Worm (Caenorhabditis elegans) whole organism, late embryonic: Measurements from ENCODE around the gene F25E5.8.

Experiments
- C08G9.2 ChIP-seq: sonication (generic microtip); optimal IDR thresholded peaks from 2 replicates; lab custom pipeline; 2016; ENCODE audit warnings: mild to moderate bottlenecking, missing genetic modification characterization, moderate library complexity, missing compliant biosample characterization
- Y22D7AL.16 ChIP-seq: sonication (generic microtip); optimal IDR thresholded peaks from 2 replicates; lab custom pipeline; 2016; ENCODE audit warnings: missing genetic modification characterization, missing compliant biosample characterization
- ama-1 ChIP-seq: fragments of 150-350 bp; optimal IDR thresholded peaks from 2 replicates; lab custom pipeline; 2014
- ets-4 ChIP-seq: sonication (generic microtip); optimal IDR thresholded peaks from 2 replicates; lab custom pipeline; 2016; ENCODE audit warnings: missing genetic modification characterization, missing compliant biosample characterization

ce11 chrV:7449303-7449827 is 13.6 kb downstream of the F25E5.8 start, which contains the start of gene try-12:
- TF ChIP-seq ama-1 (lab: Kevin White, UChicago) = no peak
- no peak for TF ChIP-seq Y22D7AL.16
- no peak for TF ChIP-seq C08G9.2
- no peak for TF ChIP-seq ets-4
